Fruit fly (Drosophila melanogaster) Kc167 (cell line): Measurements from ENCODE around the gene egh.

Source experiments
- Myc ChIP-seq: fragments of >200 bp; optimal IDR thresholded peaks from 2 replicates; lab custom pipeline; 2017; ENCODE audit warnings: missing external identifiers
- Sin3A ChIP-seq: fragments of >200 bp; optimal IDR thresholded peaks from 2 replicates; lab custom pipeline; 2018; ENCODE audit warnings: missing external identifiers
- h ChIP-seq: fragments of >200 bp; optimal IDR thresholded peaks from 3 replicates; lab custom pipeline; 2018; ENCODE audit warnings: missing external identifiers
- insv ChIP-seq: fragments of >200 bp; optimal IDR thresholded peaks from 3 replicates; lab custom pipeline; 2018; ENCODE audit warnings: missing external identifiers
- psq ChIP-seq: fragments of >200 bp; optimal IDR thresholded peaks from 2 replicates; lab custom pipeline; 2017; ENCODE audit warnings: missing external identifiers

dm6 chrX:2545328-2545758, 43.0 kb upstream of the egh start, which contains the start of gene trol:
- TF ChIP-seq insv (lab: Kevin White, UChicago) (no peak), h (lab: Kevin White, UChicago) (no peak), Myc (lab: Kevin White, UChicago) (no peak), Sin3A (no peak), psq (no peak)
